Fruit fly (Drosophila melanogaster) whole organism, embryonic: Measurements from ENCODE around the gene Prm.

ENCODE experiments used
- Bgb ChIP-seq: fragments of 200-800 bp; sonication (Bioruptor generic); IDR thresholded peaks from 2 replicates; pipeline ENCODE4 v1.3.6; 2022; ENCODE audit warnings: missing biosample characterization, missing genetic modification characterization; ENCODE audit not compliant: partially characterized antibody
- C15 ChIP-seq: fragments of 200-800 bp; sonication (Bioruptor generic); IDR thresholded peaks from 3 replicates; pipeline ENCODE4 v1.3.6; 2022; ENCODE audit warnings: missing biosample characterization, missing genetic modification characterization
- CG11085 ChIP-seq: fragments of 200-800 bp; sonication (Bioruptor generic); IDR thresholded peaks from 2 replicates; pipeline ENCODE4 v1.3.6; 2022; ENCODE audit warnings: missing biosample characterization, missing genetic modification characterization
- CG12391 ChIP-seq: fragments of 200-800 bp; sonication (Bioruptor generic); optimal IDR thresholded peaks from 3 replicates; lab custom pipeline; 2018; ENCODE audit warnings: missing biosample characterization, mild to moderate bottlenecking, missing genetic modification characterization, moderate library complexity
- CG12769 ChIP-seq: fragments of 200-800 bp; sonication (Bioruptor generic); optimal IDR thresholded peaks from 2 replicates; lab custom pipeline; 2019; ENCODE audit warnings: missing biosample characterization, mild to moderate bottlenecking, missing genetic modification characterization, moderate library complexity
- CG14014 ChIP-seq: fragments of 200-800 bp; sonication (Bioruptor generic); IDR thresholded peaks from 2 replicates; pipeline ENCODE4 v1.3.6; 2022; ENCODE audit warnings: missing biosample characterization, missing genetic modification characterization
- CG14965 ChIP-seq: fragments of 200-800 bp; sonication (Bioruptor generic); optimal IDR thresholded peaks from 2 replicates; lab custom pipeline; 2016; ENCODE audit warnings: missing biosample characterization, missing genetic modification characterization, borderline replicate concordance
- CG15011 ChIP-seq: fragments of 200-800 bp; sonication (Bioruptor generic); optimal IDR thresholded peaks from 3 replicates; lab custom pipeline; 2018; ENCODE audit warnings: missing biosample characterization, mild to moderate bottlenecking, missing genetic modification characterization
- CG2116 ChIP-seq: fragments of 200-800 bp; sonication (Bioruptor generic); optimal IDR thresholded peaks from 3 replicates; lab custom pipeline; 2018; ENCODE audit warnings: missing biosample characterization, mild to moderate bottlenecking, missing genetic modification characterization
- CG30020 ChIP-seq: fragments of 200-800 bp; optimal IDR thresholded peaks from 2 replicates; lab custom pipeline; 2019; ENCODE audit warnings: missing biosample characterization, mild to moderate bottlenecking, missing genetic modification characterization, moderate library complexity
- CG30403 ChIP-seq: fragments of 200-800 bp; sonication (Bioruptor generic); optimal IDR thresholded peaks from 3 replicates; lab custom pipeline; 2016; ENCODE audit warnings: missing biosample characterization, missing genetic modification characterization
- CG31441 ChIP-seq: fragments of 200-800 bp; sonication (Bioruptor generic); IDR thresholded peaks from 2 replicates; pipeline ENCODE4 v1.3.6; 2022; ENCODE audit warnings: missing biosample characterization, missing genetic modification characterization
- CG34422 ChIP-seq: fragments of 200-800 bp; sonication (Bioruptor generic); IDR thresholded peaks from 3 replicates; pipeline ENCODE4 v1.3.6; 2022; ENCODE audit warnings: missing biosample characterization, missing genetic modification characterization
- CG3995 ChIP-seq: fragments of 200-800 bp; sonication (Bioruptor generic); optimal IDR thresholded peaks from 3 replicates; lab custom pipeline; 2016; ENCODE audit warnings: missing biosample characterization, missing genetic modification characterization
- CG4424 ChIP-seq: fragments of 200-800 bp; sonication (Bioruptor generic); optimal IDR thresholded peaks from 3 replicates; lab custom pipeline; 2016; ENCODE audit warnings: missing biosample characterization, missing genetic modification characterization
- CG4854 ChIP-seq: fragments of 200-800 bp; sonication (Bioruptor generic); optimal IDR thresholded peaks from 2 replicates; lab custom pipeline; 2016; ENCODE audit warnings: missing biosample characterization, missing genetic modification characterization, inconsistent platforms
- CG6654 ChIP-seq: fragments of 200-800 bp; sonication (Bioruptor generic); optimal IDR thresholded peaks from 2 replicates; lab custom pipeline; 2017; ENCODE audit warnings: missing biosample characterization, mild to moderate bottlenecking, missing genetic modification characterization
- CG7745 ChIP-seq: fragments of 200-800 bp; sonication (Bioruptor generic); optimal IDR thresholded peaks from 2 replicates; lab custom pipeline; 2018; ENCODE audit warnings: missing biosample characterization, mild to moderate bottlenecking, missing genetic modification characterization, moderate library complexity
- CG8359 ChIP-seq: fragments of 200-800 bp; sonication (Bioruptor generic); optimal IDR thresholded peaks from 2 replicates; lab custom pipeline; 2017; ENCODE audit warnings: missing biosample characterization, mild to moderate bottlenecking, missing genetic modification characterization, borderline replicate concordance
- CG8765 ChIP-seq: fragments of 200-800 bp; sonication (Bioruptor generic); IDR thresholded peaks from 2 replicates; pipeline ENCODE4 v1.3.6; 2022; ENCODE audit warnings: missing biosample characterization, missing genetic modification characterization
- Dek ChIP-seq: fragments of 200-800 bp; sonication (Bioruptor generic); optimal IDR thresholded peaks from 3 replicates; lab custom pipeline; 2019; ENCODE audit warnings: missing biosample characterization, mild to moderate bottlenecking, missing genetic modification characterization, moderate library complexity
- Drgx ChIP-seq: fragments of 200-800 bp; sonication (Bioruptor generic); IDR thresholded peaks from 2 replicates; pipeline ENCODE4 v1.3.6; 2022; ENCODE audit warnings: missing biosample characterization, missing genetic modification characterization
- ERR ChIP-seq: fragments of 200-800 bp; sonication (Bioruptor generic); optimal IDR thresholded peaks from 2 replicates; lab custom pipeline; 2016; ENCODE audit warnings: missing biosample characterization, missing genetic modification characterization
- H15 ChIP-seq: fragments of 200-800 bp; sonication (Bioruptor generic); IDR thresholded peaks from 3 replicates; pipeline ENCODE4 v1.3.6; 2022; ENCODE audit warnings: missing biosample characterization, missing genetic modification characterization
- HLH54F ChIP-seq: fragments of 200-800 bp; sonication (Bioruptor generic); optimal IDR thresholded peaks from 3 replicates; lab custom pipeline; 2016; ENCODE audit warnings: missing biosample characterization, missing genetic modification characterization
- Hr39 ChIP-seq: fragments of >200 bp; optimal IDR thresholded peaks from 2 replicates; lab custom pipeline; 2017
- Scr ChIP-seq: fragments of 200-800 bp; sonication (Bioruptor generic); IDR thresholded peaks from 2 replicates; pipeline ENCODE4 v1.3.6; 2022; ENCODE audit warnings: missing biosample characterization, missing genetic modification characterization; ENCODE audit not compliant: partially characterized antibody
- Six4 ChIP-seq: fragments of 200-800 bp; sonication (Bioruptor generic); optimal IDR thresholded peaks from 2 replicates; lab custom pipeline; 2016; ENCODE audit warnings: missing biosample characterization, missing genetic modification characterization
- Sry-β ChIP-seq: fragments of 200-800 bp; sonication (Bioruptor generic); optimal IDR thresholded peaks from 2 replicates; lab custom pipeline; 2018; ENCODE audit warnings: missing biosample characterization, mild to moderate bottlenecking, missing genetic modification characterization, moderate library complexity
- Trl ChIP-seq, 3 experiments: fragments of >200 bp in 2 of 3; fragments of 200-800 bp in 1 of 3; sonication (Bioruptor generic) in 1 of 3; optimal IDR thresholded peaks; 2 replicates in 1 of 3; 3 replicates in 2 of 3; lab custom pipeline; 2016 to 2017; ENCODE audit warnings: missing biosample characterization in 1 of 3, missing genetic modification characterization in 1 of 3
- amos ChIP-seq: fragments of 200-800 bp; sonication (Bioruptor generic); IDR thresholded peaks from 2 replicates; pipeline ENCODE4 v1.3.6; 2022; ENCODE audit warnings: missing biosample characterization, missing genetic modification characterization; ENCODE audit not compliant: partially characterized antibody
- ap ChIP-seq: fragments of 200-800 bp; sonication (Bioruptor generic); IDR thresholded peaks from 2 replicates; pipeline ENCODE4 v1.3.6; 2022; ENCODE audit warnings: missing biosample characterization, missing genetic modification characterization
- ara ChIP-seq: fragments of 200-800 bp; sonication (Bioruptor generic); IDR thresholded peaks from 2 replicates; pipeline ENCODE4 v1.3.6; 2022; ENCODE audit warnings: missing biosample characterization, missing genetic modification characterization
- bcd ChIP-seq: fragments of 200-800 bp; sonication (Bioruptor generic); optimal IDR thresholded peaks from 2 replicates; lab custom pipeline; 2017; ENCODE audit warnings: missing biosample characterization, mild to moderate bottlenecking, missing genetic modification characterization
- cas ChIP-seq: fragments of 200-800 bp; sonication (Bioruptor generic); IDR thresholded peaks from 2 replicates; pipeline ENCODE4 v1.3.6; 2022; ENCODE audit warnings: missing biosample characterization, missing genetic modification characterization
- dpn ChIP-seq, 2 experiments: fragments of 200-800 bp; sonication (Bioruptor generic); optimal IDR thresholded peaks; 3 replicates each; lab custom pipeline; 2016; ENCODE audit warnings: missing biosample characterization in 2 of 2, missing genetic modification characterization in 2 of 2
- exex ChIP-seq: fragments of 200-800 bp; sonication (Bioruptor generic); optimal IDR thresholded peaks from 4 replicates; lab custom pipeline; 2018; ENCODE audit warnings: missing biosample characterization, mild to moderate bottlenecking, missing genetic modification characterization, moderate library complexity
- gem ChIP-seq: fragments of 200-800 bp; sonication (Bioruptor generic); optimal IDR thresholded peaks from 2 replicates; lab custom pipeline; 2019; ENCODE audit warnings: missing biosample characterization, mild to moderate bottlenecking, missing genetic modification characterization, moderate library complexity
- gsb-n ChIP-seq: fragments of 200-800 bp; sonication (Bioruptor generic); optimal IDR thresholded peaks from 3 replicates; lab custom pipeline; 2018; ENCODE audit warnings: missing biosample characterization, mild to moderate bottlenecking, missing genetic modification characterization
- lbe ChIP-seq: fragments of 200-800 bp; sonication (Bioruptor generic); optimal IDR thresholded peaks from 2 replicates; lab custom pipeline; 2016; ENCODE audit warnings: missing biosample characterization, mild to moderate bottlenecking, missing genetic modification characterization
- lilli ChIP-seq: fragments of 200-800 bp; sonication (Bioruptor generic); optimal IDR thresholded peaks from 3 replicates; lab custom pipeline; 2016; ENCODE audit warnings: missing biosample characterization, missing genetic modification characterization
- mld ChIP-seq: fragments of 200-800 bp; sonication (Bioruptor generic); IDR thresholded peaks from 3 replicates; pipeline ENCODE4 v1.3.6; 2022; ENCODE audit warnings: missing biosample characterization, missing genetic modification characterization; ENCODE audit not compliant: partially characterized antibody
- nmo ChIP-seq: fragments of 200-800 bp; sonication (Bioruptor generic); optimal IDR thresholded peaks from 2 replicates; lab custom pipeline; 2018; ENCODE audit warnings: missing biosample characterization, mild to moderate bottlenecking, missing genetic modification characterization, moderate library complexity
- pfk ChIP-seq: fragments of 200-800 bp; sonication (Bioruptor generic); optimal IDR thresholded peaks from 2 replicates; lab custom pipeline; 2018; ENCODE audit warnings: missing biosample characterization, mild to moderate bottlenecking, missing genetic modification characterization, moderate library complexity
- phol ChIP-seq: fragments of 200-800 bp; sonication (Bioruptor generic); optimal IDR thresholded peaks from 3 replicates; lab custom pipeline; 2018; ENCODE audit warnings: missing biosample characterization, mild to moderate bottlenecking, missing genetic modification characterization, moderate library complexity
- pzg ChIP-seq: fragments of 200-800 bp; sonication (Bioruptor generic); optimal IDR thresholded peaks from 3 replicates; lab custom pipeline; 2018; ENCODE audit warnings: missing biosample characterization, mild to moderate bottlenecking, missing genetic modification characterization, moderate library complexity
- scrt ChIP-seq: fragments of 200-800 bp; sonication (Bioruptor generic); optimal IDR thresholded peaks from 2 replicates; lab custom pipeline; 2018; ENCODE audit warnings: missing biosample characterization, mild to moderate bottlenecking, missing genetic modification characterization, moderate library complexity
- stc ChIP-seq: fragments of 200-800 bp; sonication (Bioruptor generic); IDR thresholded peaks from 2 replicates; pipeline ENCODE4 v1.3.6; 2022; ENCODE audit warnings: missing biosample characterization, missing genetic modification characterization
- tio ChIP-seq: fragments of 200-800 bp; sonication (Bioruptor generic); optimal IDR thresholded peaks from 2 replicates; lab custom pipeline; 2017; ENCODE audit warnings: missing biosample characterization, missing genetic modification characterization, inconsistent platforms
- unc-4 ChIP-seq: fragments of 200-800 bp; sonication (Bioruptor generic); IDR thresholded peaks from 2 replicates; pipeline ENCODE4 v1.3.6; 2022; ENCODE audit warnings: missing biosample characterization, missing genetic modification characterization; ENCODE audit not compliant: partially characterized antibody
- vnd ChIP-seq: fragments of 200-800 bp; sonication (Bioruptor generic); IDR thresholded peaks from 3 replicates; pipeline ENCODE4 v1.3.6; 2022; ENCODE audit warnings: missing biosample characterization, missing genetic modification characterization; ENCODE audit not compliant: partially characterized antibody

Gene Prm

DNA sequence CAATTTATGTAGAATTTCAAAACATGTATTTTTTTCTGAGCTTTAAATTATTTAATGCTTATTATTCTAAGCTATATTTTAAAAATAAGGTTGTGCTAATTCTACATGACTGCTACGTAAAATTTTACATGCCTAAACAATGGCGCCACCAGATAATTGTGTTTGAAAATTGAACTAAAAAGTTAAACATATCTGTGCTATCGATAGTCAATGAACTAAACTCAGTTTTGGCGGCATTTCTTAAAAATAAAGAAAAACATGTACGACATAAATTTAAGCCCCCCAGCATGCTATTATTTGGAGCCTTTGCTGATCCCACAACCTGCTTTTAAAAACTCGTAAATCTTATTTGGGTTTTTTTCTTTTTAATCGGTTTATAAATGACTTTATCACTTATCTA is 26.5 kb downstream of the Prm start (continued):
- TF ChIP-seq gem: peak; percentile 29
- no peak for TF ChIP-seq stc
- no peak for TF ChIP-seq H15
- no peak for TF ChIP-seq Six4 (GFP tag; lab: Kevin White, UChicago)
- no peak for TF ChIP-seq Trl (optimal IDR thresholded peaks at IDR 0.05; lab: Kevin White, UChicago)
- no peak for TF ChIP-seq Trl (GFP tag; optimal IDR thresholded peaks at IDR 0.05; lab: Kevin White, UChicago)
- TF ChIP-seq CG4854 (GFP tag; lab: Kevin White, UChicago): no peak
- TF ChIP-seq vnd (GFP tag; lab: Robert Waterston, UW): peak; percentile 56
- no peak for TF ChIP-seq cas (GFP tag; lab: Robert Waterston, UW)
- TF ChIP-seq mld (GFP tag; lab: Robert Waterston, UW): no peak; the same call in 2 of the 3 replicates
- TF ChIP-seq pfk (GFP tag; lab: Kevin White, UChicago): no peak
- no peak for TF ChIP-seq exex (tag; lab: Kevin White, UChicago)
- TF ChIP-seq CG30403 (GFP tag; lab: Kevin White, UChicago): peak; percentile 27
- TF ChIP-seq tio (GFP tag; lab: Kevin White, UChicago): no peak
- no peak for TF ChIP-seq CG30020
- no peak for TF ChIP-seq scrt (GFP tag; lab: Kevin White, UChicago)
- TF ChIP-seq C15: no peak
- no peak for TF ChIP-seq ERR (GFP tag; lab: Kevin White, UChicago)
- peak; percentile 28; the same call in 1 of the 2 replicates for TF ChIP-seq CG31441 (GFP tag; lab: Robert Waterston, UW)
- TF ChIP-seq Dek (tag; lab: Kevin White, UChicago): peak; percentile 53
- peak; percentile 7 for TF ChIP-seq bcd (GFP tag; lab: Kevin White, UChicago)
- TF ChIP-seq CG12769: no peak
- peak; percentile 87 for TF ChIP-seq CG2116
- TF ChIP-seq CG14014: no peak
- TF ChIP-seq pzg: peak; percentile 70
- no peak for TF ChIP-seq CG14965
- TF ChIP-seq CG4424 (GFP tag; lab: Kevin White, UChicago): no peak
- TF ChIP-seq lbe (GFP tag; lab: Kevin White, UChicago): no peak
- TF ChIP-seq nmo (GFP tag; lab: Kevin White, UChicago): peak; percentile 18
- peak; percentile 77 for TF ChIP-seq Scr (GFP tag; lab: Robert Waterston, UW)
- no peak for TF ChIP-seq gsb-n (tag; lab: Kevin White, UChicago)
- peak; percentile 46 for TF ChIP-seq phol (tag; lab: Kevin White, UChicago)
- TF ChIP-seq CG15011 (GFP tag; lab: Kevin White, UChicago): no peak
- no peak for TF ChIP-seq dpn (GFP tag; optimal IDR thresholded peaks at IDR 0.05; lab: Kevin White, UChicago)
- no peak for TF ChIP-seq CG8359 (GFP tag; lab: Kevin White, UChicago)
- TF ChIP-seq HLH54F (GFP tag; lab: Kevin White, UChicago): no peak
- TF ChIP-seq CG12391: no peak
- no peak for TF ChIP-seq CG8765
- no peak for TF ChIP-seq CG6654
- no peak for TF ChIP-seq lilli (GFP tag; lab: Kevin White, UChicago)
- no peak for TF ChIP-seq Sry-β (GFP tag; lab: Kevin White, UChicago)
- TF ChIP-seq CG34422 (GFP tag; lab: Robert Waterston, UW): no peak
- no peak for TF ChIP-seq CG7745 (tag; lab: Kevin White, UChicago)
- TF ChIP-seq ara (GFP tag; lab: Robert Waterston, UW): no peak
- TF ChIP-seq amos (GFP tag; lab: Robert Waterston, UW): peak; percentile 84
- no peak for TF ChIP-seq ap (GFP tag; lab: Robert Waterston, UW)
- peak; percentile 80 for TF ChIP-seq unc-4 (GFP tag; lab: Robert Waterston, UW)
- no peak for TF ChIP-seq CG11085
- TF ChIP-seq CG3995 (GFP tag; lab: Kevin White, UChicago): peak; percentile 45
- TF ChIP-seq Hr39: no peak
- no peak for TF ChIP-seq Drgx (GFP tag; lab: Robert Waterston, UW)
- TF ChIP-seq Bgb: peak; percentile 91
